Worm (Caenorhabditis elegans) whole organism, L2 larva: ENCODE measurements around the gene cids-1.

Experiments
- F13H6.1 ChIP-seq: sonication (generic microtip); optimal IDR thresholded peaks from 2 replicates; lab custom pipeline; 2016; ENCODE audit warnings: missing genetic modification characterization, missing compliant biosample characterization
- egl-27 ChIP-seq: sonication (generic microtip); optimal IDR thresholded peaks from 3 replicates; lab custom pipeline; 2017; ENCODE audit warnings: missing biosample characterization, missing genetic modification reagents, missing genetic modification characterization
- snpc-4 ChIP-seq: fragments of 150-350 bp; optimal IDR thresholded peaks from 2 replicates; lab custom pipeline; 2014; ENCODE audit warnings: missing biosample characterization, missing genetic modification characterization

- TF ChIP-seq snpc-4, result no peak
- no peak for TF ChIP-seq egl-27 (tag; lab: Kevin White, UChicago)
- no peak for TF ChIP-seq F13H6.1 (tag; lab: Kevin White, UChicago)
Measured at ce11 chrIII:8262599-8262998, 18.4 kb downstream of the cids-1 start.
